Fruit fly (Drosophila melanogaster) whole organism, larva: ENCODE data around the gene ebo.

ENCODE experiments used
- noc ChIP-seq: fragments of 200-800 bp; sonication (Bioruptor generic); optimal IDR thresholded peaks from 3 replicates; lab custom pipeline; 2019; ENCODE audit warnings: missing biosample characterization, mild to moderate bottlenecking, missing genetic modification characterization, moderate library complexity

ebo gene

dm6 chrX:448978-449377 is 27.4 kb downstream of the ebo start:
- no peak for TF ChIP-seq noc (tag; lab: Kevin White, UChicago)

dm6 chrX:448270-448669 is 28.1 kb downstream of the ebo start:
- no peak for TF ChIP-seq noc (tag; lab: Kevin White, UChicago)

dm6 chrX:446002-446401 is 30.4 kb downstream of the ebo start:
- TF ChIP-seq noc (tag; lab: Kevin White, UChicago): no peak

- no peak for TF ChIP-seq noc (tag; lab: Kevin White, UChicago)
Observed at dm6 chrX:443981-444550, 32.3 kb downstream of the ebo start.

- no peak for TF ChIP-seq noc (tag; lab: Kevin White, UChicago)
Observed at dm6 chrX:441295-441694, 35.1 kb downstream of the ebo start.

- no peak for TF ChIP-seq noc (tag; lab: Kevin White, UChicago)
Observed at dm6 chrX:437404-437803, 39.0 kb downstream of the ebo start, which contains the start of gene Pgcl. Gene Pgcl, minus strand, starts transcription at chrX:437448.

dm6 chrX:428192-428591 is 48.2 kb downstream of the ebo start:
- TF ChIP-seq noc (tag; lab: Kevin White, UChicago): no peak

- TF ChIP-seq noc (tag; lab: Kevin White, UChicago): no peak
Observed at dm6 chrX:425524-425923, 50.9 kb downstream of the ebo start.

dm6 chrX:423374-423773 is 53.0 kb downstream of the ebo start:
- no peak for TF ChIP-seq noc (tag; lab: Kevin White, UChicago)
